Fruit fly (Drosophila melanogaster) whole organism, embryonic: ENCODE data around the gene Caper.
A peak's percentile ranks its signal among the peaks of the same experiment; 100 is the strongest.

ENCODE experiments used
- Aef1 ChIP-seq: fragments of 200-800 bp; sonication (Bioruptor generic); IDR thresholded peaks from 3 replicates; pipeline ENCODE4 v1.3.6; 2022; ENCODE audit warnings: missing biosample characterization, missing genetic modification characterization
- Bteb2 ChIP-seq: fragments of 200-800 bp; sonication (Bioruptor generic); optimal IDR thresholded peaks from 2 replicates; lab custom pipeline; 2016; ENCODE audit warnings: missing biosample characterization, missing genetic modification characterization
- CG10431 ChIP-seq: fragments of 200-800 bp; sonication (Bioruptor generic); optimal IDR thresholded peaks from 3 replicates; lab custom pipeline; 2018; ENCODE audit warnings: missing biosample characterization, mild to moderate bottlenecking, missing genetic modification characterization
- CG10959 ChIP-seq: fragments of 200-800 bp; sonication (Bioruptor generic); IDR thresholded peaks from 2 replicates; pipeline ENCODE4 v1.3.6; 2022; ENCODE audit warnings: missing biosample characterization, missing genetic modification characterization
- CG11504 ChIP-seq: fragments of 200-800 bp; sonication (Bioruptor generic); optimal IDR thresholded peaks from 3 replicates; lab custom pipeline; 2019; ENCODE audit warnings: missing biosample characterization, mild to moderate bottlenecking, missing genetic modification characterization, moderate library complexity
- CG11695 ChIP-seq: fragments of 200-800 bp; sonication (Bioruptor generic); IDR thresholded peaks from 3 replicates; pipeline ENCODE4 v1.3.6; 2022; ENCODE audit warnings: missing biosample characterization, missing genetic modification characterization
- CG12219 ChIP-seq: fragments of 200-800 bp; sonication (Bioruptor generic); optimal IDR thresholded peaks from 3 replicates; lab custom pipeline; 2018; ENCODE audit warnings: missing biosample characterization, mild to moderate bottlenecking, missing genetic modification characterization
- CG12299 ChIP-seq: fragments of 200-800 bp; sonication (Bioruptor generic); optimal IDR thresholded peaks from 2 replicates; lab custom pipeline; 2018; ENCODE audit warnings: missing biosample characterization, mild to moderate bottlenecking, missing genetic modification characterization
- CG12744 ChIP-seq: fragments of 200-800 bp; sonication (Bioruptor generic); optimal IDR thresholded peaks from 2 replicates; lab custom pipeline; 2016; ENCODE audit warnings: missing biosample characterization, missing genetic modification characterization
- CG12769 ChIP-seq: fragments of 200-800 bp; sonication (Bioruptor generic); optimal IDR thresholded peaks from 2 replicates; lab custom pipeline; 2019; ENCODE audit warnings: missing biosample characterization, mild to moderate bottlenecking, missing genetic modification characterization, moderate library complexity
- CG13287 ChIP-seq: fragments of 200-800 bp; sonication (Bioruptor generic); IDR thresholded peaks from 2 replicates; pipeline ENCODE4 v1.3.6; 2022; ENCODE audit warnings: missing biosample characterization, missing genetic modification characterization; ENCODE audit not compliant: partially characterized antibody
- CG15011 ChIP-seq: fragments of 200-800 bp; sonication (Bioruptor generic); optimal IDR thresholded peaks from 3 replicates; lab custom pipeline; 2018; ENCODE audit warnings: missing biosample characterization, mild to moderate bottlenecking, missing genetic modification characterization
- CG15696 ChIP-seq: fragments of 200-800 bp; sonication (Bioruptor generic); optimal IDR thresholded peaks from 2 replicates; lab custom pipeline; 2019; ENCODE audit warnings: missing biosample characterization, mild to moderate bottlenecking, missing genetic modification characterization, moderate library complexity
- CG1602 ChIP-seq: fragments of 200-800 bp; sonication (Bioruptor generic); optimal IDR thresholded peaks from 3 replicates; lab custom pipeline; 2016; ENCODE audit warnings: missing biosample characterization, missing genetic modification characterization
- CG1603 ChIP-seq: fragments of 200-800 bp; sonication (Bioruptor generic); optimal IDR thresholded peaks from 2 replicates; lab custom pipeline; 2019; ENCODE audit warnings: missing biosample characterization, mild to moderate bottlenecking, missing genetic modification characterization, moderate library complexity
- CG2120 ChIP-seq: fragments of 200-800 bp; sonication (Bioruptor generic); optimal IDR thresholded peaks from 3 replicates; lab custom pipeline; 2016; ENCODE audit warnings: missing biosample characterization, missing genetic modification characterization
- CG2712 ChIP-seq: fragments of 200-800 bp; optimal IDR thresholded peaks from 3 replicates; lab custom pipeline; 2019; ENCODE audit warnings: missing biosample characterization, mild to moderate bottlenecking, missing genetic modification characterization, moderate library complexity
- CG30020 ChIP-seq: fragments of 200-800 bp; optimal IDR thresholded peaks from 2 replicates; lab custom pipeline; 2019; ENCODE audit warnings: missing biosample characterization, mild to moderate bottlenecking, missing genetic modification characterization, moderate library complexity
- CG3847 ChIP-seq: fragments of 200-800 bp; sonication (Bioruptor generic); IDR thresholded peaks from 2 replicates; pipeline ENCODE4 v1.3.6; 2022; ENCODE audit warnings: missing biosample characterization, missing genetic modification characterization
- CG4424 ChIP-seq: fragments of 200-800 bp; sonication (Bioruptor generic); optimal IDR thresholded peaks from 3 replicates; lab custom pipeline; 2016; ENCODE audit warnings: missing biosample characterization, missing genetic modification characterization
- CG6791 ChIP-seq: fragments of 200-800 bp; sonication (Bioruptor generic); IDR thresholded peaks from 3 replicates; pipeline ENCODE4 v1.3.6; 2022; ENCODE audit warnings: missing biosample characterization, missing genetic modification characterization; ENCODE audit not compliant: partially characterized antibody
- CG6813 ChIP-seq: fragments of 200-800 bp; sonication (Bioruptor generic); optimal IDR thresholded peaks from 2 replicates; lab custom pipeline; 2017; ENCODE audit warnings: missing biosample characterization, missing genetic modification characterization, mild to moderate bottlenecking, moderate library complexity, missing genetic modification reagents
- CG7271 ChIP-seq: fragments of 200-800 bp; sonication (Bioruptor generic); optimal IDR thresholded peaks from 2 replicates; lab custom pipeline; 2018; ENCODE audit warnings: missing biosample characterization, mild to moderate bottlenecking, missing genetic modification characterization, moderate library complexity
- CG7928 ChIP-seq: fragments of 200-800 bp; sonication (Bioruptor generic); optimal IDR thresholded peaks from 2 replicates; lab custom pipeline; 2017; ENCODE audit warnings: missing biosample characterization, mild to moderate bottlenecking, missing genetic modification characterization
- CG8924 ChIP-seq: fragments of 200-800 bp; optimal IDR thresholded peaks from 3 replicates; lab custom pipeline; 2019; ENCODE audit warnings: missing biosample characterization, mild to moderate bottlenecking, missing genetic modification characterization, moderate library complexity
- Camta ChIP-seq: fragments of 200-800 bp; sonication (Bioruptor generic); optimal IDR thresholded peaks from 2 replicates; lab custom pipeline; 2016; ENCODE audit warnings: missing biosample characterization, missing genetic modification characterization
- Dref ChIP-seq: fragments of 200-800 bp; sonication (Bioruptor generic); IDR thresholded peaks from 2 replicates; pipeline ENCODE4 v1.3.6; 2022; ENCODE audit warnings: missing biosample characterization, missing genetic modification characterization
- Elba2 ChIP-seq: fragments of 200-800 bp; sonication (Bioruptor generic); optimal IDR thresholded peaks from 3 replicates; lab custom pipeline; 2016; ENCODE audit warnings: missing biosample characterization, missing genetic modification characterization
- Fer1 ChIP-seq: fragments of 200-800 bp; sonication (Bioruptor generic); optimal IDR thresholded peaks from 2 replicates; lab custom pipeline; 2017; ENCODE audit warnings: missing biosample characterization, mild to moderate bottlenecking, missing genetic modification characterization
- Lim3 ChIP-seq: fragments of 200-800 bp; sonication (Bioruptor generic); IDR thresholded peaks from 2 replicates; pipeline ENCODE4 v1.3.6; 2022; ENCODE audit warnings: missing biosample characterization, missing genetic modification characterization
- Lpt ChIP-seq: fragments of >200 bp; optimal IDR thresholded peaks from 2 replicates; lab custom pipeline; 2018; ENCODE audit warnings: missing biosample characterization, missing genetic modification characterization
- MESR4 ChIP-seq: fragments of 200-800 bp; sonication (Bioruptor generic); optimal IDR thresholded peaks from 2 replicates; lab custom pipeline; 2018; ENCODE audit warnings: missing biosample characterization, mild to moderate bottlenecking, missing genetic modification characterization, moderate library complexity
- Mrtf ChIP-seq: fragments of 200-800 bp; sonication (Bioruptor generic); IDR thresholded peaks from 3 replicates; pipeline ENCODE4 v1.3.6; 2022; ENCODE audit warnings: missing biosample characterization, missing genetic modification characterization
- NFAT ChIP-seq: fragments of 200-800 bp; sonication (Bioruptor generic); IDR thresholded peaks from 2 replicates; pipeline ENCODE4 v1.3.6; 2022; ENCODE audit warnings: missing biosample characterization, missing genetic modification characterization
- Poxn ChIP-seq: fragments of 200-800 bp; sonication (Bioruptor generic); IDR thresholded peaks from 2 replicates; pipeline ENCODE4 v1.3.6; 2022; ENCODE audit warnings: missing biosample characterization, missing genetic modification characterization
- Sry-β ChIP-seq: fragments of 200-800 bp; sonication (Bioruptor generic); optimal IDR thresholded peaks from 2 replicates; lab custom pipeline; 2018; ENCODE audit warnings: missing biosample characterization, mild to moderate bottlenecking, missing genetic modification characterization, moderate library complexity
- Taf1 ChIP-seq: fragments of 200-800 bp; sonication (Bioruptor generic); IDR thresholded peaks from 2 replicates; pipeline ENCODE4 v1.3.6; 2022; ENCODE audit warnings: missing biosample characterization, missing genetic modification characterization
- YL-1 ChIP-seq: fragments of 200-800 bp; sonication (Bioruptor generic); optimal IDR thresholded peaks from 3 replicates; lab custom pipeline; 2017; ENCODE audit warnings: missing biosample characterization, mild to moderate bottlenecking, missing genetic modification characterization
- ato ChIP-seq: fragments of 200-800 bp; sonication (Bioruptor generic); IDR thresholded peaks from 2 replicates; pipeline ENCODE4 v1.3.6; 2022; ENCODE audit warnings: missing biosample characterization, missing genetic modification characterization; ENCODE audit not compliant: partially characterized antibody
- az2 ChIP-seq: fragments of 200-800 bp; sonication (Bioruptor generic); optimal IDR thresholded peaks from 3 replicates; lab custom pipeline; 2016; ENCODE audit warnings: missing biosample characterization, missing genetic modification characterization
- jing ChIP-seq: fragments of 200-800 bp; sonication (Bioruptor generic); optimal IDR thresholded peaks from 2 replicates; lab custom pipeline; 2018; ENCODE audit warnings: missing biosample characterization, mild to moderate bottlenecking, missing genetic modification characterization
- lbe ChIP-seq: fragments of 200-800 bp; sonication (Bioruptor generic); optimal IDR thresholded peaks from 2 replicates; lab custom pipeline; 2016; ENCODE audit warnings: missing biosample characterization, mild to moderate bottlenecking, missing genetic modification characterization
- lilli ChIP-seq: fragments of 200-800 bp; sonication (Bioruptor generic); optimal IDR thresholded peaks from 3 replicates; lab custom pipeline; 2016; ENCODE audit warnings: missing biosample characterization, missing genetic modification characterization
- phol ChIP-seq: fragments of 200-800 bp; sonication (Bioruptor generic); optimal IDR thresholded peaks from 3 replicates; lab custom pipeline; 2018; ENCODE audit warnings: missing biosample characterization, mild to moderate bottlenecking, missing genetic modification characterization, moderate library complexity
- prd ChIP-seq, 3 experiments: fragments of >200 bp in 2 of 3; fragments of 200-800 bp in 1 of 3; sonication (Bioruptor generic) in 1 of 3; optimal IDR thresholded peaks in 2 of 3; IDR thresholded peaks in 1 of 3; 2 replicates in 2 of 3; 3 replicates in 1 of 3; pipeline versions ENCODE4 v1.3.6 to Lab custom; 2017 to 2022; ENCODE audit warnings: missing biosample characterization in 1 of 3, missing genetic modification characterization in 1 of 3
- sisA ChIP-seq: fragments of 200-800 bp; sonication (Bioruptor generic); IDR thresholded peaks from 2 replicates; pipeline ENCODE4 v1.3.6; 2022; ENCODE audit warnings: missing biosample characterization, missing genetic modification characterization
- slbo ChIP-seq: fragments of 200-800 bp; sonication (Bioruptor generic); IDR thresholded peaks from 2 replicates; pipeline ENCODE4 v1.3.6; 2022; ENCODE audit warnings: missing biosample characterization, missing genetic modification characterization
- slou ChIP-seq: fragments of 200-800 bp; sonication (Bioruptor generic); optimal IDR thresholded peaks from 3 replicates; lab custom pipeline; 2016; ENCODE audit warnings: missing biosample characterization, missing genetic modification characterization
- slp2 ChIP-seq: fragments of 200-800 bp; sonication (Bioruptor generic); optimal IDR thresholded peaks from 2 replicates; lab custom pipeline; 2016; ENCODE audit warnings: missing biosample characterization, missing genetic modification characterization
- stwl ChIP-seq: fragments of 200-800 bp; sonication (Bioruptor generic); optimal IDR thresholded peaks from 3 replicates; lab custom pipeline; 2018; ENCODE audit warnings: missing biosample characterization, mild to moderate bottlenecking, missing genetic modification characterization, moderate library complexity
- ttk ChIP-seq: fragments of 200-800 bp; sonication (Bioruptor generic); IDR thresholded peaks from 2 replicates; pipeline ENCODE4 v2.1.2; 2022; ENCODE audit warnings: missing biosample characterization, missing genetic modification characterization

Gene Caper

DNA sequence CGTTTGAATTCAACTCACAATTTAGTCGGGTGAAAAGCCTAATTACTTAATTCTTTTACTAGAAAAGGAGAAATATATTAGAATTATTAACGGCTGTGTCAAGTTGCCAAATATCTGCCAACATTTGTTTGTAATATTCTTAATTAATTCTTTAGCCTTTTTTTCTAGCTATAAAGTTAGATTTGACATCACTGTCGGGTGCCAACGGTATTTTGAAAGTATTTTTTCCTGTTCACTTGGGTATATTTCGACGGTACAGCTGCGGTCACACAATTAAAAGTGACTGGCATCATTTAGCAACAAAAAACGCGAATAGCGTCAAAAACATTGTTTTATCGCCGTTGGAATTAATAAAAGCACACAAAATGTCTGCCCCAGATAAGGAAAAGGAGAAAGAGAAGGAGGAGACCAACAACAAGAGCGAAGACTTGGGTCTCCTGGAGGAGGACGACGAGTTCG, 31.2 kb downstream of the Caper start, which contains the start of gene Sem1 (continued):
- TF ChIP-seq Sry-β (GFP tag; lab: Kevin White, UChicago), result peak; percentile 91
- no peak for TF ChIP-seq Lpt (GFP tag; lab: Kevin White, UChicago)
- no peak for TF ChIP-seq prd (optimal IDR thresholded peaks at IDR 0.05; lab: Kevin White, UChicago)
- TF ChIP-seq prd (GFP tag; IDR thresholded peaks at IDR 0.05; lab: Robert Waterston, UW), result 0 out of 3 replicates have a peak, but pooled peaks have one; percentile 14
- no peak for TF ChIP-seq CG12219 (GFP tag; lab: Kevin White, UChicago)
- TF ChIP-seq Dref (GFP tag; lab: Robert Waterston, UW), result no peak
- no peak for TF ChIP-seq sisA
- TF ChIP-seq lbe (GFP tag; lab: Kevin White, UChicago), result no peak
- peak; percentile 22 for TF ChIP-seq CG2120 (GFP tag; lab: Kevin White, UChicago)
- no peak for TF ChIP-seq Elba2
- no peak for TF ChIP-seq CG11695
- no peak for TF ChIP-seq CG1602 (GFP tag; lab: Kevin White, UChicago)
- TF ChIP-seq Camta (GFP tag; lab: Kevin White, UChicago), result no peak
- no peak; the same call in 1 of the 2 replicates for TF ChIP-seq slbo (GFP tag; lab: Robert Waterston, UW)
- TF ChIP-seq CG12769 (tag; lab: Kevin White, UChicago), result no peak
- TF ChIP-seq slp2 (GFP tag; lab: Kevin White, UChicago), result no peak
- TF ChIP-seq az2, result no peak
- TF ChIP-seq MESR4 (GFP tag; lab: Kevin White, UChicago), result peak; percentile 52
- no peak for TF ChIP-seq jing (GFP tag; lab: Kevin White, UChicago)
- no peak for TF ChIP-seq CG7271
- TF ChIP-seq CG4424, result no peak
- peak; percentile 24 for TF ChIP-seq CG1603 (tag; lab: Kevin White, UChicago)
- TF ChIP-seq Aef1, result no peak
- no peak for TF ChIP-seq NFAT (GFP tag; lab: Robert Waterston, UW)
- no peak for TF ChIP-seq Taf1 (GFP tag; lab: Robert Waterston, UW)
- no peak for TF ChIP-seq Poxn (GFP tag; lab: Robert Waterston, UW)
- no peak for TF ChIP-seq CG7928 (GFP tag; lab: Kevin White, UChicago)
- TF ChIP-seq CG6813 (GFP tag; lab: Kevin White, UChicago), result no peak
- peak; percentile 31 for TF ChIP-seq YL-1 (GFP tag; lab: Kevin White, UChicago)
- no peak for TF ChIP-seq Fer1 (GFP tag; lab: Kevin White, UChicago)
- TF ChIP-seq Mrtf (GFP tag; lab: Robert Waterston, UW), result no peak
- no peak for TF ChIP-seq CG12744 (GFP tag; lab: Kevin White, UChicago)
- TF ChIP-seq CG8924 (tag; lab: Kevin White, UChicago), result peak; percentile 12
- TF ChIP-seq CG10959 (GFP tag; lab: Robert Waterston, UW), result no peak
- TF ChIP-seq phol (tag; lab: Kevin White, UChicago), result peak; percentile 5
- TF ChIP-seq CG15696, result no peak
- peak; percentile 16 for TF ChIP-seq CG13287
- no peak for TF ChIP-seq CG10431 (GFP tag; lab: Kevin White, UChicago)
- TF ChIP-seq Bteb2 (GFP tag; lab: Kevin White, UChicago), result no peak
- TF ChIP-seq CG3847 (GFP tag; lab: Robert Waterston, UW), result no peak
- TF ChIP-seq ttk, result no peak
- TF ChIP-seq slou (GFP tag; lab: Kevin White, UChicago), result no peak
- no peak for TF ChIP-seq CG6791 (GFP tag; lab: Robert Waterston, UW)
- TF ChIP-seq CG15011 (GFP tag; lab: Kevin White, UChicago), result no peak
- TF ChIP-seq ato, result no peak
- peak; percentile 65 for TF ChIP-seq CG11504 (tag; lab: Kevin White, UChicago)
- TF ChIP-seq CG30020 (tag; lab: Kevin White, UChicago), result peak; percentile 47
- TF ChIP-seq lilli, result peak; percentile 6
- peak; percentile 17 for TF ChIP-seq CG2712 (tag; lab: Kevin White, UChicago)
- TF ChIP-seq Lim3, result no peak
- peak; percentile 29 for TF ChIP-seq stwl (tag; lab: Kevin White, UChicago)
- no peak for TF ChIP-seq CG12299
